Worm (Caenorhabditis elegans): ENCODE data around the gene jmjd-1.1.

Gene jmjd-1.1

DNA sequence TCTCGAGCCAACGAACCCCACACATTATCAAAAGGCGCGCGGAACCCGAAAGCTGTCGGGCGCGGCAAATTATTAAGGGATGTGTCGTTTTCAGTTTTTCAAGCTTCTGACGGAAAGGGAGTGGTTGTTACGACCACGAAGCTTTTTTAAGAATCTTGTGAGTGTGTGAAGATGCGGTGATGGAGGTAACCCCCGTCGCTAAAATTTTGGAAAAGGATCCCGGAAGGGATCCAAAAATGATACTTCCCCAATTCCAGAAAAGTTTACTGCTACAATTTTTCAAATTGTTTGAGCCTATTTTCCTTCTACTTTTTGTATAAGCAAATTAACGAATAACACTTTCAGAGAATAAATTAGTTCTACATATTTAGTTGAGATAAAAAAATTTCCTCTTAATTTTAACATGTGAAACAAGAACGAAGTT is 49.7 kb upstream of the jmjd-1.1 start (continued):
- TF ChIP-seq snpc-1.3 (tag; optimal IDR thresholded peaks at IDR 0.05; ENCODE audit: insufficient read depth), result no peak
- TF ChIP-seq tbx-9 (tag; optimal IDR thresholded peaks at IDR 0.05; ENCODE audit: borderline replicate concordance), result no peak
- no peak for TF ChIP-seq F55B11.4 (tag; optimal IDR thresholded peaks at IDR 0.05; ENCODE audit: borderline replicate concordance, insufficient read depth)
- TF ChIP-seq atf-7 (tag; optimal IDR thresholded peaks at IDR 0.05), result no peak
- peak; percentile 61 for TF ChIP-seq tlf-1 (GFP tag; optimal IDR thresholded peaks at IDR 0.05)
- TF ChIP-seq F10E7.11 (tag; optimal IDR thresholded peaks at IDR 0.05), result no peak
- TF ChIP-seq attf-6 (GFP tag; IDR thresholded peaks at IDR 0.05), result peak; percentile 45; the same call in 1 of the 2 replicates
- TF ChIP-seq aptf-3 (GFP tag; IDR thresholded peaks at IDR 0.05), result no peak
- TF ChIP-seq Y67H2A.10 (GFP tag; conservative IDR thresholded peaks at IDR 0.05), result no peak
- 0 out of 2 replicates have a peak, but pooled peaks have one; percentile 11 for TF ChIP-seq D2030.7 (GFP tag; IDR thresholded peaks at IDR 0.05)
- no peak for TF ChIP-seq B0019.2 (GFP tag; conservative IDR thresholded peaks at IDR 0.05)
- TF ChIP-seq somi-1 (GFP tag; optimal IDR thresholded peaks at IDR 0.05), result peak; percentile 5
- peak; percentile 47 for TF ChIP-seq mxl-1 (tag; optimal IDR thresholded peaks at IDR 0.05)
- TF ChIP-seq egrh-3 (GFP tag; IDR thresholded peaks at IDR 0.05), result no peak
- no peak for TF ChIP-seq sea-2 (GFP tag; IDR thresholded peaks at IDR 0.05)
- TF ChIP-seq F23B12.7 (tag; optimal IDR thresholded peaks at IDR 0.05; ENCODE audit: insufficient read depth), result no peak
- no peak for TF ChIP-seq ceh-79 (tag; optimal IDR thresholded peaks at IDR 0.05)
- no peak for TF ChIP-seq K11D2.4 (GFP tag; IDR thresholded peaks at IDR 0.05)
- no peak for TF ChIP-seq nhr-179 (tag; optimal IDR thresholded peaks at IDR 0.05)
- no peak for TF ChIP-seq chd-7 (tag; optimal IDR thresholded peaks at IDR 0.05)
- peak; percentile 46 for TF ChIP-seq nhr-80 (tag; optimal IDR thresholded peaks at IDR 0.05)
- no peak for TF ChIP-seq F52B5.7 (tag; optimal IDR thresholded peaks at IDR 0.05)
- TF ChIP-seq ztf-18 (tag; optimal IDR thresholded peaks at IDR 0.05), result peak; percentile 59
- peak; percentile 33; the same call in 1 of the 2 replicates for TF ChIP-seq mcd-1 (GFP tag; IDR thresholded peaks at IDR 0.05)
- no peak for TF ChIP-seq ztf-28 (GFP tag; IDR thresholded peaks at IDR 0.05)
- no peak for TF ChIP-seq ztf-25 (GFP tag; IDR thresholded peaks at IDR 0.05)
- TF ChIP-seq efl-1 (GFP tag; optimal IDR thresholded peaks at IDR 0.05), result no peak
- no peak for TF ChIP-seq die-1 (tag; optimal IDR thresholded peaks at IDR 0.05)
- TF ChIP-seq tbp1 (GFP tag; optimal IDR thresholded peaks at IDR 0.05), result peak; percentile 59
- TF ChIP-seq madf-3 (GFP tag; IDR thresholded peaks at IDR 0.05), result no peak
- 0 out of 2 replicates have a peak, but pooled peaks have one; percentile 23 for TF ChIP-seq hmg-1.2 (GFP tag; IDR thresholded peaks at IDR 0.05)
- TF ChIP-seq let-526 (GFP tag; IDR thresholded peaks at IDR 0.05), result no peak
- TF ChIP-seq ztf-3 (GFP tag; optimal IDR thresholded peaks at IDR 0.05), result peak; percentile 49
- TF ChIP-seq B0336.3 (GFP tag; IDR thresholded peaks at IDR 0.05), result peak; percentile 60
- peak; percentile 73; the same call in 1 of the 2 replicates for TF ChIP-seq ceh-40 (GFP tag; IDR thresholded peaks at IDR 0.05)
- peak; percentile 23 for TF ChIP-seq madf-10 (tag; optimal IDR thresholded peaks at IDR 0.05)
- 0 out of 2 replicates have a peak, but pooled peaks have one; percentile 14 for TF ChIP-seq hsf-1 (GFP tag; IDR thresholded peaks at IDR 0.05)
- no peak for TF ChIP-seq ets-4 (GFP tag; optimal IDR thresholded peaks at IDR 0.05)
- peak in 1 of 3 experiments; percentile 7 for TF ChIP-seq lin-35 (GFP tag; optimal IDR thresholded peaks at IDR 0.05)
- TF ChIP-seq F49E8.2 (tag; optimal IDR thresholded peaks at IDR 0.05; ENCODE audit: insufficient read depth), result no peak
- TF ChIP-seq Y95B8A.8 (GFP tag; IDR thresholded peaks at IDR 0.05), result no peak
- TF ChIP-seq egl-44 (GFP tag; IDR thresholded peaks at IDR 0.05), result peak; percentile 33; the same call in 1 of the 2 replicates
- 0 out of 2 replicates have a peak, but pooled peaks have one; percentile 74 for TF ChIP-seq Y53G8AR.9 (GFP tag; conservative IDR thresholded peaks at IDR 0.05)
- TF ChIP-seq rpc-1 (optimal IDR thresholded peaks at IDR 0.05), result no peak
- no peak for TF ChIP-seq rpc-1 (tag; optimal IDR thresholded peaks at IDR 0.05)
- no peak for TF ChIP-seq ceh-27 (GFP tag; optimal IDR thresholded peaks at IDR 0.05)
- peak; percentile 24 for TF ChIP-seq nhr-90 (tag; optimal IDR thresholded peaks at IDR 0.05)
- no peak for TF ChIP-seq pha-4 (tag; optimal IDR thresholded peaks at IDR 0.05)
- TF ChIP-seq aptf-2 (GFP tag; conservative IDR thresholded peaks at IDR 0.05), result no peak
